Worm (Caenorhabditis elegans) whole organism, L4 larva: ENCODE data around the gene glb-16.

Source experiments
- D1046.2 ChIP-seq: fragments of 200-800 bp; sonication (Bioruptor generic); IDR thresholded peaks from 2 replicates; pipeline ENCODE4 v1.3.6; 2022; ENCODE audit warnings: missing genetic modification characterization, missing compliant biosample characterization
- F10B5.3 ChIP-seq: sonication (generic microtip); optimal IDR thresholded peaks from 2 replicates; lab custom pipeline; 2016; ENCODE audit warnings: mild to moderate bottlenecking, missing genetic modification characterization, missing compliant biosample characterization
- F37D6.2 ChIP-seq: sonication (generic microtip); optimal IDR thresholded peaks from 2 replicates; lab custom pipeline; 2016; ENCODE audit warnings: mild to moderate bottlenecking, missing genetic modification characterization, missing compliant biosample characterization
- T20F7.1 ChIP-seq: fragments of 200-800 bp; sonication (Bioruptor generic); optimal IDR thresholded peaks from 2 replicates; lab custom pipeline; 2018; ENCODE audit warnings: mild to moderate bottlenecking, missing genetic modification characterization, missing compliant biosample characterization
- T26A8.4 ChIP-seq: fragments of 200-800 bp; sonication (Bioruptor generic); IDR thresholded peaks from 2 replicates; pipeline ENCODE4 v1.3.6; 2022; ENCODE audit warnings: missing genetic modification characterization, missing compliant biosample characterization
- Y48G9A.11 ChIP-seq: fragments of 200-800 bp; sonication (Bioruptor generic); IDR thresholded peaks from 2 replicates; pipeline ENCODE4 v1.3.6; 2022; ENCODE audit warnings: missing genetic modification reagents, missing genetic modification characterization, missing compliant biosample characterization
- Y5F2A.4 ChIP-seq: fragments of 200-800 bp; sonication (Bioruptor generic); optimal IDR thresholded peaks from 2 replicates; lab custom pipeline; 2018; ENCODE audit warnings: mild to moderate bottlenecking, missing genetic modification characterization, missing compliant biosample characterization
- ZK546.5 ChIP-seq, 2 experiments: sonication (generic microtip); optimal IDR thresholded peaks; 2 replicates each; lab custom pipeline; 2017; ENCODE audit warnings: missing biosample characterization in 2 of 2, missing genetic modification characterization in 2 of 2
- aha-1 ChIP-seq: fragments of 150-350 bp; peaks from one replicate; lab custom pipeline; 2014; ENCODE audit warnings: missing biosample characterization, missing genetic modification characterization
- ama-1 ChIP-seq: fragments of 150-350 bp; optimal IDR thresholded peaks from 2 replicates; lab custom pipeline; 2014; ENCODE audit warnings: inconsistent platforms, mixed read lengths
- arid-1 ChIP-seq: fragments of 200-800 bp; sonication (Bioruptor generic); conservative IDR thresholded peaks from 2 replicates; pipeline ENCODE4 v1.3.6; 2022; ENCODE audit warnings: missing genetic modification reagents, missing genetic modification characterization, missing compliant biosample characterization
- attf-4 ChIP-seq: sonication (generic microtip); optimal IDR thresholded peaks from 3 replicates; lab custom pipeline; 2017; ENCODE audit warnings: missing biosample characterization, missing genetic modification characterization
- ceh-20 ChIP-seq: fragments of 200-800 bp; sonication (Bioruptor generic); IDR thresholded peaks from 2 replicates; pipeline ENCODE4 v1.3.6; 2022; ENCODE audit warnings: missing genetic modification reagents, missing genetic modification characterization, missing compliant biosample characterization
- ceh-44 ChIP-seq: fragments of 200-800 bp; sonication (Bioruptor generic); IDR thresholded peaks from 2 replicates; pipeline ENCODE4 v1.3.6; 2022; ENCODE audit warnings: missing genetic modification reagents, missing genetic modification characterization, missing compliant biosample characterization
- ceh-82 ChIP-seq: sonication (generic microtip); optimal IDR thresholded peaks from 2 replicates; lab custom pipeline; 2017; ENCODE audit warnings: missing biosample characterization, missing genetic modification characterization
- ces-1 ChIP-seq: fragments of 150-350 bp; sonication (generic microtip); optimal IDR thresholded peaks from 4 replicates; lab custom pipeline; 2014; ENCODE audit warnings: missing biosample characterization, missing genetic modification reagents, missing genetic modification characterization
- ctbp-1 ChIP-seq: fragments of 200-800 bp; sonication (Bioruptor generic); IDR thresholded peaks from 2 replicates; pipeline ENCODE4 v1.3.6; 2022; ENCODE audit warnings: missing genetic modification reagents, missing genetic modification characterization, missing compliant biosample characterization
- daf-8 ChIP-seq: fragments of 200-800 bp; sonication (Bioruptor generic); IDR thresholded peaks from 2 replicates; pipeline ENCODE4 v1.3.6; 2022; ENCODE audit warnings: missing genetic modification characterization, missing compliant biosample characterization
- dmd-9 ChIP-seq: fragments of 200-800 bp; sonication (Bioruptor generic); IDR thresholded peaks from 2 replicates; pipeline ENCODE4 v1.3.6; 2022; ENCODE audit warnings: missing genetic modification reagents, missing genetic modification characterization, missing compliant biosample characterization
- dpl-1 ChIP-seq: fragments of 150-350 bp; optimal IDR thresholded peaks from 2 replicates; lab custom pipeline; 2014; ENCODE audit warnings: missing biosample characterization, missing genetic modification reagents, missing genetic modification characterization
- dve-1 ChIP-seq: sonication (generic microtip); optimal IDR thresholded peaks from 2 replicates; lab custom pipeline; 2017; ENCODE audit warnings: antibody characterized with exemption, mild to moderate bottlenecking, missing genetic modification characterization, missing compliant biosample characterization; ENCODE audit not compliant: insufficient read depth
- egl-27 ChIP-seq: sonication (generic microtip); optimal IDR thresholded peaks from 3 replicates; lab custom pipeline; 2017; ENCODE audit warnings: missing biosample characterization, missing genetic modification reagents, missing genetic modification characterization
- fos-1 ChIP-seq: fragments of 150-350 bp; optimal IDR thresholded peaks from 2 replicates; lab custom pipeline; 2014; ENCODE audit warnings: missing biosample characterization, missing genetic modification characterization
- hlh-30 ChIP-seq: sonication (generic microtip); optimal IDR thresholded peaks from 2 replicates; lab custom pipeline; 2017; ENCODE audit warnings: antibody characterized with exemption, mild to moderate bottlenecking, missing genetic modification characterization, missing compliant biosample characterization; ENCODE audit not compliant: insufficient read depth
- jun-1 ChIP-seq: fragments of 150-350 bp; optimal IDR thresholded peaks from 2 replicates; lab custom pipeline; 2014; ENCODE audit warnings: missing biosample characterization, missing genetic modification reagents, missing genetic modification characterization
- lin-13 ChIP-seq: fragments of 150-350 bp; optimal IDR thresholded peaks from 2 replicates; lab custom pipeline; 2014; ENCODE audit warnings: missing biosample characterization, missing genetic modification reagents, missing genetic modification characterization
- lin-29 ChIP-seq: fragments of 200-800 bp; sonication (Bioruptor generic); IDR thresholded peaks from 2 replicates; pipeline ENCODE4 v1.3.6; 2022; ENCODE audit warnings: missing genetic modification reagents, missing genetic modification characterization, missing compliant biosample characterization
- lin-38 ChIP-seq: fragments of 200-800 bp; sonication (Bioruptor generic); IDR thresholded peaks from 2 replicates; pipeline ENCODE4 v1.3.6; 2022; ENCODE audit warnings: missing genetic modification reagents, missing genetic modification characterization, missing compliant biosample characterization
- lin-39 ChIP-seq: fragments of 150-350 bp; optimal IDR thresholded peaks from 2 replicates; lab custom pipeline; 2014; ENCODE audit warnings: missing biosample characterization, missing genetic modification reagents, missing genetic modification characterization
- lir-3 ChIP-seq: sonication (generic microtip); optimal IDR thresholded peaks from 2 replicates; lab custom pipeline; 2016; ENCODE audit warnings: mild to moderate bottlenecking, missing genetic modification characterization, missing compliant biosample characterization
- nhr-10 ChIP-seq: fragments of 150-350 bp; optimal IDR thresholded peaks from 2 replicates; lab custom pipeline; 2014; ENCODE audit warnings: missing biosample characterization, missing genetic modification characterization
- nhr-102 ChIP-seq: sonication (generic microtip); optimal IDR thresholded peaks from 2 replicates; lab custom pipeline; 2016; ENCODE audit warnings: mild to moderate bottlenecking, missing genetic modification characterization, moderate library complexity, missing compliant biosample characterization
- nhr-11 ChIP-seq: fragments of 150-350 bp; optimal IDR thresholded peaks from 2 replicates; lab custom pipeline; 2014; ENCODE audit warnings: missing biosample characterization, missing genetic modification characterization
- nhr-111 ChIP-seq: fragments of 200-800 bp; sonication (Bioruptor generic); optimal IDR thresholded peaks from 2 replicates; lab custom pipeline; 2018; ENCODE audit warnings: mild to moderate bottlenecking, missing genetic modification characterization, missing compliant biosample characterization
- nhr-237 ChIP-seq: sonication (generic microtip); optimal IDR thresholded peaks from 2 replicates; lab custom pipeline; 2017; ENCODE audit warnings: missing biosample characterization, missing genetic modification characterization
- nhr-48 ChIP-seq: sonication (generic microtip); optimal IDR thresholded peaks from 2 replicates; lab custom pipeline; 2016; ENCODE audit warnings: mild to moderate bottlenecking, missing genetic modification characterization, missing compliant biosample characterization
- nhr-6 ChIP-seq: fragments of 150-350 bp; optimal IDR thresholded peaks from 2 replicates; lab custom pipeline; 2014; ENCODE audit warnings: missing biosample characterization, missing genetic modification characterization
- pha-4 ChIP-seq, 2 experiments: fragments of 150-350 bp in 1 of 2; fragments of 200-800 bp in 1 of 2; sonication (Bioruptor generic) in 1 of 2; IDR thresholded peaks in 1 of 2; optimal IDR thresholded peaks in 1 of 2; 2 replicates each; pipeline versions ENCODE4 v1.3.6 to Lab custom; 2014 to 2022; ENCODE audit warnings: missing genetic modification characterization in 2 of 2, missing genetic modification reagents in 2 of 2, missing biosample characterization in 1 of 2, missing compliant biosample characterization in 1 of 2
- pqm-1 ChIP-seq: sonication (generic microtip); optimal IDR thresholded peaks from 2 replicates; lab custom pipeline; 2017; ENCODE audit warnings: missing biosample characterization, missing genetic modification characterization
- sdz-12 ChIP-seq: fragments of 200-800 bp; sonication (Bioruptor generic); optimal IDR thresholded peaks from 2 replicates; lab custom pipeline; 2018; ENCODE audit warnings: mild to moderate bottlenecking, missing genetic modification characterization, missing compliant biosample characterization
- skn-1 ChIP-seq: fragments of 150-350 bp; optimal IDR thresholded peaks from 2 replicates; lab custom pipeline; 2014; ENCODE audit warnings: missing biosample characterization, missing genetic modification characterization
- snpc-4 ChIP-seq: fragments of 150-350 bp; optimal IDR thresholded peaks from 2 replicates; lab custom pipeline; 2014; ENCODE audit warnings: missing biosample characterization, missing genetic modification characterization
- spr-1 ChIP-seq: sonication (generic microtip); optimal IDR thresholded peaks from 2 replicates; lab custom pipeline; 2016; ENCODE audit warnings: mild to moderate bottlenecking, missing genetic modification characterization, missing compliant biosample characterization
- tra-1 ChIP-seq: fragments of 200-800 bp; sonication (Bioruptor generic); IDR thresholded peaks from 2 replicates; pipeline ENCODE4 v1.3.6; 2022; ENCODE audit warnings: missing genetic modification reagents, missing genetic modification characterization, missing compliant biosample characterization
- unc-130 ChIP-seq: sonication (generic microtip); optimal IDR thresholded peaks from 2 replicates; lab custom pipeline; 2016; ENCODE audit warnings: missing genetic modification reagents, missing genetic modification characterization, missing compliant biosample characterization
- vab-7 ChIP-seq: fragments of 200-800 bp; sonication (Bioruptor generic); IDR thresholded peaks from 2 replicates; pipeline ENCODE4 v1.3.6; 2022; ENCODE audit warnings: missing genetic modification reagents, missing genetic modification characterization, missing compliant biosample characterization
- zfp-2 ChIP-seq: sonication (generic microtip); optimal IDR thresholded peaks from 2 replicates; lab custom pipeline; 2016; ENCODE audit warnings: mild to moderate bottlenecking, missing genetic modification characterization, missing compliant biosample characterization
- zfp-3 ChIP-seq: fragments of 200-800 bp; sonication (Bioruptor generic); conservative IDR thresholded peaks from 2 replicates; pipeline ENCODE4 v1.3.6; 2022; ENCODE audit warnings: missing genetic modification reagents, missing genetic modification characterization, missing compliant biosample characterization
- zip-2 ChIP-seq: fragments of 150-350 bp; optimal IDR thresholded peaks from 2 replicates; lab custom pipeline; 2014; ENCODE audit warnings: missing biosample characterization, missing genetic modification characterization

glb-16 gene

DNA sequence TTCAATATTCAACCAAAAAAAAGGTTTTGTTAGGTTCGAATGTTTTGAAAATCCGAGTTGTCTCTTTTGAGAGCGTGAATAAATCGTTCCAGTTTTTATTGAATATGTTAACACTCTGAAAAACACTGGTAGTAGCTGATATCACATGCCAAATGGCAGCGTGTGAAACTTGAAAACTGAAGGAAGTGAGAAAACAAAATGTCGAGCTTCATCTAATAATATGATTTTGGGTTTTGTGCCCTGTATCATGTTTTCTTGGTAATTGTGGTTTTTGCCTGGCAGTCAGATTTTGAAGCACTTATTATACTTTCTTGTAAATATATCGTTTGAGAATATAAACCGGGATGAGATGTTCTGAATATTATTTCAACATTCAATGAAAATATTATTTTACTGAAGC, 37.1 kb downstream of the glb-16 start, which contains the start of gene F48E3.6:
Gene F48E3.6 (minus strand): TSS at position 101 of the 400 bp plus-strand sequence.
- TF ChIP-seq nhr-11 = no peak
- TF ChIP-seq lin-29 (GFP tag; lab: Robert Waterston, UW) = no peak
- no peak for TF ChIP-seq F10B5.3 (tag; lab: Kevin White, UChicago)
- no peak for TF ChIP-seq ama-1 (lab: Kevin White, UChicago)
- TF ChIP-seq dve-1 = no peak
- no peak for TF ChIP-seq fos-1
- no peak for TF ChIP-seq unc-130 (GFP tag; lab: Kevin White, UChicago)
- no peak for TF ChIP-seq dpl-1 (GFP tag; lab: Kevin White, UChicago)
- no peak for TF ChIP-seq T20F7.1 (GFP tag; lab: Kevin White, UChicago)
- TF ChIP-seq spr-1 (tag; lab: Kevin White, UChicago) = no peak
- no peak for TF ChIP-seq Y5F2A.4 (GFP tag; lab: Kevin White, UChicago)

ce11 chrX:7500970-7501369, 39.0 kb downstream of the glb-16 start, which contains the start of gene uggt-1:
Gene uggt-1 (minus strand): TSS chrX:7500982.
- TF ChIP-seq nhr-111 (GFP tag; lab: Kevin White, UChicago) = no peak
- no peak for TF ChIP-seq ceh-44
- no peak for TF ChIP-seq lin-38 (GFP tag; lab: Robert Waterston, UW)
- TF ChIP-seq Y5F2A.4 (GFP tag; lab: Kevin White, UChicago) = no peak
- peak; percentile 94 for TF ChIP-seq nhr-6 (tag; lab: Kevin White, UChicago)
- TF ChIP-seq arid-1 (GFP tag; lab: Robert Waterston, UW) = peak; percentile 79
- TF ChIP-seq ZK546.5 (tag; optimal IDR thresholded peaks at IDR 0.05; lab: Kevin White, UChicago) = no peak
- TF ChIP-seq dmd-9 (GFP tag; lab: Robert Waterston, UW) = no peak
- peak; percentile 73 for TF ChIP-seq pqm-1 (tag; lab: Kevin White, UChicago)
- 0 out of 2 replicates have a peak, but pooled peaks have one; percentile 40 for TF ChIP-seq zfp-3 (GFP tag; lab: Robert Waterston, UW)
- no peak for TF ChIP-seq egl-27
- TF ChIP-seq ama-1 (lab: Kevin White, UChicago) = no peak
- no peak for TF ChIP-seq D1046.2
- TF ChIP-seq lin-39 (tag; lab: Kevin White, UChicago) = no peak
- peak; percentile 78 for TF ChIP-seq ctbp-1 (GFP tag; lab: Robert Waterston, UW)
- TF ChIP-seq jun-1 = peak; percentile 44
- TF ChIP-seq hlh-30 (tag; lab: Kevin White, UChicago) = peak; percentile 92
- peak; percentile 82 for TF ChIP-seq nhr-48 (tag; lab: Kevin White, UChicago)
- TF ChIP-seq F37D6.2 (tag; lab: Kevin White, UChicago) = peak; percentile 90
- TF ChIP-seq attf-4 (tag; lab: Kevin White, UChicago) = no peak
- TF ChIP-seq ceh-82 (tag; lab: Kevin White, UChicago) = no peak
- TF ChIP-seq fos-1 = no peak
- peak; percentile 69; the same call in 1 of the 2 replicates for TF ChIP-seq pha-4 (GFP tag; IDR thresholded peaks at IDR 0.05; lab: Robert Waterston, UW)
- no peak for TF ChIP-seq pha-4 (tag; optimal IDR thresholded peaks at IDR 0.05; lab: Kevin White, UChicago)
- 0 out of 2 replicates have a peak, but pooled peaks have one; percentile 69 for TF ChIP-seq tra-1 (GFP tag; lab: Robert Waterston, UW)
- TF ChIP-seq skn-1 (tag; lab: Kevin White, UChicago) = no peak
- TF ChIP-seq sdz-12 (GFP tag; lab: Kevin White, UChicago) = no peak
- TF ChIP-seq ceh-20 = peak; percentile 85
- no peak for TF ChIP-seq Y48G9A.11 (GFP tag; lab: Robert Waterston, UW)
- peak; percentile 72 for TF ChIP-seq vab-7 (GFP tag; lab: Robert Waterston, UW)
- TF ChIP-seq lin-13 = peak; percentile 84
- TF ChIP-seq aha-1 = peak; percentile 94
- TF ChIP-seq ces-1 (GFP tag; lab: Kevin White, UChicago) = peak; percentile 48
- peak; percentile 46 for TF ChIP-seq F10B5.3 (tag; lab: Kevin White, UChicago)
- no peak for TF ChIP-seq daf-8 (GFP tag; lab: Robert Waterston, UW)
- peak; percentile 43 for TF ChIP-seq zfp-2 (tag; lab: Kevin White, UChicago)
- peak; percentile 85 for TF ChIP-seq T26A8.4
- no peak for TF ChIP-seq snpc-4 (tag; lab: Kevin White, UChicago)
- peak; percentile 85 for TF ChIP-seq T20F7.1 (GFP tag; lab: Kevin White, UChicago)
- peak; percentile 86 for TF ChIP-seq nhr-102 (tag; lab: Kevin White, UChicago)
- TF ChIP-seq zip-2 (tag; lab: Kevin White, UChicago) = peak; percentile 43
- TF ChIP-seq nhr-10 (tag; lab: Kevin White, UChicago) = peak; percentile 19
- no peak for TF ChIP-seq lir-3 (tag; lab: Kevin White, UChicago)
- TF ChIP-seq nhr-237 (tag; lab: Kevin White, UChicago) = no peak
